Worm (Caenorhabditis elegans) whole organism, L1 larva: ENCODE results near the gene adh-5.
A peak's percentile ranks its signal among the peaks of the same experiment; 100 is the strongest.

ENCODE experiments used
- ceh-8 ChIP-seq: fragments of 200-800 bp; sonication (Bioruptor generic); optimal IDR thresholded peaks from 2 replicates; lab custom pipeline; 2018; ENCODE audit warnings: mild to moderate bottlenecking, missing genetic modification characterization, moderate library complexity, missing compliant biosample characterization
- efl-3 ChIP-seq: fragments of 200-800 bp; sonication (Bioruptor generic); optimal IDR thresholded peaks from 2 replicates; lab custom pipeline; 2018; ENCODE audit warnings: mild to moderate bottlenecking, missing genetic modification characterization, missing compliant biosample characterization
- elt-2 ChIP-seq: sonication (generic microtip); optimal IDR thresholded peaks from 2 replicates; lab custom pipeline; 2016; ENCODE audit warnings: missing genetic modification characterization, mild to moderate bottlenecking, inconsistent platforms, missing compliant biosample characterization, missing genetic modification reagents
- fkh-10 ChIP-seq: sonication (generic microtip); optimal IDR thresholded peaks from 2 replicates; lab custom pipeline; 2017; ENCODE audit warnings: missing biosample characterization, missing genetic modification reagents, missing genetic modification characterization
- isw-1 ChIP-seq: fragments of 200-800 bp; sonication (Bioruptor generic); IDR thresholded peaks from 2 replicates; pipeline ENCODE4 v1.3.6; 2022; ENCODE audit warnings: missing genetic modification characterization, missing compliant biosample characterization
- lin-39 ChIP-seq: fragments of 150-350 bp; optimal IDR thresholded peaks from 2 replicates; lab custom pipeline; 2014; ENCODE audit warnings: missing biosample characterization, missing genetic modification reagents, missing genetic modification characterization
- mep-1 ChIP-seq: fragments of 150-350 bp; optimal IDR thresholded peaks from 2 replicates; lab custom pipeline; 2014; ENCODE audit warnings: missing biosample characterization, missing genetic modification characterization
- nhr-28 ChIP-seq: fragments of 150-350 bp; optimal IDR thresholded peaks from 2 replicates; lab custom pipeline; 2014; ENCODE audit warnings: missing biosample characterization, missing genetic modification characterization
- nhr-77 ChIP-seq: fragments of 150-350 bp; optimal IDR thresholded peaks from 2 replicates; lab custom pipeline; 2014; ENCODE audit warnings: missing biosample characterization, missing genetic modification characterization
- pqm-1 ChIP-seq: sonication (generic microtip); optimal IDR thresholded peaks from 3 replicates; lab custom pipeline; 2017; ENCODE audit warnings: missing biosample characterization, missing genetic modification characterization
- rnt-1 ChIP-seq: sonication (generic microtip); optimal IDR thresholded peaks from 2 replicates; lab custom pipeline; 2016; ENCODE audit warnings: mild to moderate bottlenecking, missing genetic modification characterization, moderate library complexity, missing compliant biosample characterization
- skn-1 ChIP-seq: fragments of 150-350 bp; optimal IDR thresholded peaks from 2 replicates; lab custom pipeline; 2014; ENCODE audit warnings: missing biosample characterization, missing genetic modification characterization
- unc-62 ChIP-seq: fragments of 150-350 bp; optimal IDR thresholded peaks from 2 replicates; lab custom pipeline; 2014; ENCODE audit warnings: missing biosample characterization, missing genetic modification reagents, missing genetic modification characterization
- ztf-4 ChIP-seq: fragments of 150-350 bp; optimal IDR thresholded peaks from 2 replicates; lab custom pipeline; 2014; ENCODE audit warnings: missing biosample characterization, missing genetic modification characterization

DNA sequence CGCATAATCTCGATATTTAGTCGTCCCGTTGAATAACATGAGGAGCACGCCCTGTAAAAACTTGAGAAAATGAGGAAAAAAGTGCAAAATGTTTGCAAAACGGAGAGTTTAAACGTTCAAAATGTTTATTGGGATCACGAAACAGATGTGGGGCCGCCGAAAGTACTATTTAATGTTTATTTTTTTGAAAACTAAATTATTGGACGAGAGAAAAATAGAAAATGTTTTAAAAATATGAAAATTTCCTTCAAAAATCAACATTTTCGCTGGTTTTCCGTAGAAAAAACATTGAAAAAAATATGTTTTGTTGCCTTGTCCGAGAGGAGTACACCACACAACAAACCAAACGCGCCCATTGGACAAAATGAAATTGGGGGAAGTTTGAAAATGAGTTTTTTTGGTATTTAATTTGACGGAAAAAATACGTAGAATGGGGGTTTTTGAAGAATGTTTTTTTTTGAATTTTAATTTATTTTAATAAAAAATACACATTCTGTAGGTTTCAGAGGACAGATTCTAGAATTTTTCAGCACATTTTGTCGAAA lies 53.2 kb downstream of the adh-5 start, which contains the start of gene sqv-6:
- TF ChIP-seq unc-62 (GFP tag; lab: Kevin White, UChicago) (no peak), pqm-1 (no peak), ztf-4 (tag; lab: Kevin White, UChicago) (no peak), efl-3 (no peak), elt-2 (tag; lab: Kevin White, UChicago) (no peak), mep-1 (tag; lab: Kevin White, UChicago) (no peak), skn-1 (peak; percentile 40), ceh-8 (GFP tag; lab: Kevin White, UChicago) (no peak), nhr-77 (tag; lab: Kevin White, UChicago) (no peak), fkh-10 (GFP tag; lab: Kevin White, UChicago) (no peak), isw-1 (GFP tag; lab: Robert Waterston, UW) (no peak), rnt-1 (tag; lab: Kevin White, UChicago) (no peak), nhr-28 (tag; lab: Kevin White, UChicago) (no peak), lin-39 (no peak)
